Worm (Caenorhabditis elegans) whole organism, L4 larva: ENCODE measurements around the gene tcl-2.

Experiments used
- D1046.2 ChIP-seq: fragments of 200-800 bp; sonication (Bioruptor generic); IDR thresholded peaks from 2 replicates; pipeline ENCODE4 v1.3.6; 2022; ENCODE audit warnings: missing genetic modification characterization, missing compliant biosample characterization
- F26F4.8 ChIP-seq: fragments of 200-800 bp; sonication (Bioruptor generic); conservative IDR thresholded peaks from 2 replicates; pipeline ENCODE4 v1.3.6; 2022; ENCODE audit warnings: missing genetic modification characterization, missing compliant biosample characterization
- F37D6.2 ChIP-seq: sonication (generic microtip); optimal IDR thresholded peaks from 2 replicates; lab custom pipeline; 2016; ENCODE audit warnings: mild to moderate bottlenecking, missing genetic modification characterization, missing compliant biosample characterization
- Y105C5A.15 ChIP-seq: fragments of 200-800 bp; sonication (Bioruptor generic); IDR thresholded peaks from 2 replicates; pipeline ENCODE4 v1.3.6; 2022; ENCODE audit warnings: missing genetic modification characterization, missing compliant biosample characterization
- Y48G9A.11 ChIP-seq: fragments of 200-800 bp; sonication (Bioruptor generic); IDR thresholded peaks from 2 replicates; pipeline ENCODE4 v1.3.6; 2022; ENCODE audit warnings: missing genetic modification reagents, missing genetic modification characterization, missing compliant biosample characterization
- aha-1 ChIP-seq: fragments of 150-350 bp; peaks from one replicate; lab custom pipeline; 2014; ENCODE audit warnings: missing biosample characterization, missing genetic modification characterization
- ama-1 ChIP-seq: fragments of 150-350 bp; optimal IDR thresholded peaks from 2 replicates; lab custom pipeline; 2014; ENCODE audit warnings: inconsistent platforms, mixed read lengths
- arid-1 ChIP-seq: fragments of 200-800 bp; sonication (Bioruptor generic); conservative IDR thresholded peaks from 2 replicates; pipeline ENCODE4 v1.3.6; 2022; ENCODE audit warnings: missing genetic modification reagents, missing genetic modification characterization, missing compliant biosample characterization
- attf-4 ChIP-seq: sonication (generic microtip); optimal IDR thresholded peaks from 3 replicates; lab custom pipeline; 2017; ENCODE audit warnings: missing biosample characterization, missing genetic modification characterization
- daf-16 ChIP-seq, 3 experiments: sonication (generic microtip); optimal IDR thresholded peaks; 2 replicates each; lab custom pipeline; 2016 to 2017; ENCODE audit warnings: missing genetic modification characterization in 3 of 3, missing genetic modification reagents in 3 of 3, mild to moderate bottlenecking in 2 of 3, missing compliant biosample characterization in 2 of 3, missing biosample characterization in 1 of 3, moderate library complexity in 1 of 3
- daf-8 ChIP-seq: fragments of 200-800 bp; sonication (Bioruptor generic); IDR thresholded peaks from 2 replicates; pipeline ENCODE4 v1.3.6; 2022; ENCODE audit warnings: missing genetic modification characterization, missing compliant biosample characterization
- dmd-6 ChIP-seq: fragments of 200-800 bp; sonication (Bioruptor generic); IDR thresholded peaks from 2 replicates; pipeline ENCODE4 v1.3.6; 2022; ENCODE audit warnings: missing genetic modification reagents, missing genetic modification characterization, missing compliant biosample characterization
- dve-1 ChIP-seq: sonication (generic microtip); optimal IDR thresholded peaks from 2 replicates; lab custom pipeline; 2017; ENCODE audit warnings: antibody characterized with exemption, mild to moderate bottlenecking, missing genetic modification characterization, missing compliant biosample characterization; ENCODE audit not compliant: insufficient read depth
- egl-43 ChIP-seq: fragments of 200-800 bp; sonication (Bioruptor generic); IDR thresholded peaks from 2 replicates; pipeline ENCODE4 v1.3.6; 2022; ENCODE audit warnings: missing genetic modification reagents, missing genetic modification characterization, missing compliant biosample characterization
- gei-8 ChIP-seq: fragments of 200-800 bp; sonication (Bioruptor generic); optimal IDR thresholded peaks from 2 replicates; lab custom pipeline; 2018; ENCODE audit warnings: mild to moderate bottlenecking, missing genetic modification characterization, missing compliant biosample characterization
- hif-1 ChIP-seq, 2 experiments: sonication (generic microtip); optimal IDR thresholded peaks; 2 replicates each; lab custom pipeline; 2016 to 2017; ENCODE audit warnings: missing compliant biosample characterization in 2 of 2, missing genetic modification characterization in 2 of 2, missing genetic modification reagents in 2 of 2, missing genotype in 2 of 2, mild to moderate bottlenecking in 1 of 2
- jun-1 ChIP-seq: fragments of 150-350 bp; optimal IDR thresholded peaks from 2 replicates; lab custom pipeline; 2014; ENCODE audit warnings: missing biosample characterization, missing genetic modification reagents, missing genetic modification characterization
- lim-7 ChIP-seq: fragments of 200-800 bp; sonication (Bioruptor generic); IDR thresholded peaks from 2 replicates; pipeline ENCODE4 v1.3.6; 2022; ENCODE audit warnings: missing genetic modification characterization, missing compliant biosample characterization
- lin-29 ChIP-seq: fragments of 200-800 bp; sonication (Bioruptor generic); IDR thresholded peaks from 2 replicates; pipeline ENCODE4 v1.3.6; 2022; ENCODE audit warnings: missing genetic modification reagents, missing genetic modification characterization, missing compliant biosample characterization
- madf-5 ChIP-seq, 2 experiments: fragments of 200-800 bp; sonication (Bioruptor generic); IDR thresholded peaks; 2 replicates each; pipeline ENCODE4 v1.3.6; 2022; ENCODE audit warnings: missing compliant biosample characterization in 2 of 2, missing genetic modification characterization in 2 of 2
- madf-9 ChIP-seq: fragments of 200-800 bp; sonication (Bioruptor generic); conservative IDR thresholded peaks from 2 replicates; pipeline ENCODE4 v1.3.6; 2022; ENCODE audit warnings: missing genetic modification reagents, missing genetic modification characterization, missing compliant biosample characterization
- mdt-29 ChIP-seq: fragments of 200-800 bp; sonication (Bioruptor generic); IDR thresholded peaks from 2 replicates; pipeline ENCODE4 v1.3.6; 2022; ENCODE audit warnings: missing genetic modification reagents, missing genetic modification characterization, missing compliant biosample characterization
- mep-1 ChIP-seq: fragments of 150-350 bp; sonication (generic microtip); optimal IDR thresholded peaks from 3 replicates; lab custom pipeline; 2014; ENCODE audit warnings: missing biosample characterization, missing genetic modification characterization
- mxl-2 ChIP-seq: fragments of 200-800 bp; sonication (Bioruptor generic); conservative IDR thresholded peaks from 2 replicates; pipeline ENCODE4 v1.3.6; 2022; ENCODE audit warnings: missing genetic modification reagents, missing genetic modification characterization, missing compliant biosample characterization
- nhr-102 ChIP-seq: sonication (generic microtip); optimal IDR thresholded peaks from 2 replicates; lab custom pipeline; 2016; ENCODE audit warnings: mild to moderate bottlenecking, missing genetic modification characterization, moderate library complexity, missing compliant biosample characterization
- nhr-11 ChIP-seq: fragments of 150-350 bp; optimal IDR thresholded peaks from 2 replicates; lab custom pipeline; 2014; ENCODE audit warnings: missing biosample characterization, missing genetic modification characterization
- nhr-111 ChIP-seq: fragments of 200-800 bp; sonication (Bioruptor generic); optimal IDR thresholded peaks from 2 replicates; lab custom pipeline; 2018; ENCODE audit warnings: mild to moderate bottlenecking, missing genetic modification characterization, missing compliant biosample characterization
- nhr-28 ChIP-seq: fragments of 150-350 bp; optimal IDR thresholded peaks from 2 replicates; lab custom pipeline; 2014; ENCODE audit warnings: missing biosample characterization, missing genetic modification characterization
- nhr-41 ChIP-seq: fragments of 200-800 bp; sonication (Bioruptor generic); IDR thresholded peaks from 2 replicates; pipeline ENCODE4 v1.3.6; 2022; ENCODE audit warnings: missing genetic modification reagents, missing genetic modification characterization, missing compliant biosample characterization
- nhr-42 ChIP-seq: fragments of 200-800 bp; sonication (Bioruptor generic); IDR thresholded peaks from 2 replicates; pipeline ENCODE4 v1.3.6; 2022; ENCODE audit warnings: missing genetic modification characterization, missing compliant biosample characterization
- nhr-48 ChIP-seq: sonication (generic microtip); optimal IDR thresholded peaks from 2 replicates; lab custom pipeline; 2016; ENCODE audit warnings: mild to moderate bottlenecking, missing genetic modification characterization, missing compliant biosample characterization
- pha-4 ChIP-seq, 2 experiments: fragments of 150-350 bp in 1 of 2; fragments of 200-800 bp in 1 of 2; sonication (Bioruptor generic) in 1 of 2; IDR thresholded peaks in 1 of 2; optimal IDR thresholded peaks in 1 of 2; 2 replicates each; pipeline versions ENCODE4 v1.3.6 to Lab custom; 2014 to 2022; ENCODE audit warnings: missing genetic modification characterization in 2 of 2, missing genetic modification reagents in 2 of 2, missing biosample characterization in 1 of 2, missing compliant biosample characterization in 1 of 2
- php-3 ChIP-seq: fragments of 200-800 bp; sonication (Bioruptor generic); IDR thresholded peaks from 2 replicates; pipeline ENCODE4 v1.3.6; 2022; ENCODE audit warnings: missing genetic modification reagents, missing genetic modification characterization, missing compliant biosample characterization
- pqm-1 ChIP-seq: sonication (generic microtip); optimal IDR thresholded peaks from 2 replicates; lab custom pipeline; 2017; ENCODE audit warnings: missing biosample characterization, missing genetic modification characterization
- rbr-2 ChIP-seq: sonication (generic microtip); optimal IDR thresholded peaks from 2 replicates; lab custom pipeline; 2016; ENCODE audit warnings: missing genotype, missing genetic modification characterization, missing compliant biosample characterization
- sdz-12 ChIP-seq: fragments of 200-800 bp; sonication (Bioruptor generic); optimal IDR thresholded peaks from 2 replicates; lab custom pipeline; 2018; ENCODE audit warnings: mild to moderate bottlenecking, missing genetic modification characterization, missing compliant biosample characterization
- snpc-1.2 ChIP-seq: fragments of 200-800 bp; sonication (Bioruptor generic); IDR thresholded peaks from 2 replicates; pipeline ENCODE4 v1.3.6; 2022; ENCODE audit warnings: missing genetic modification reagents, missing genetic modification characterization, missing compliant biosample characterization
- spr-1 ChIP-seq: sonication (generic microtip); optimal IDR thresholded peaks from 2 replicates; lab custom pipeline; 2016; ENCODE audit warnings: mild to moderate bottlenecking, missing genetic modification characterization, missing compliant biosample characterization
- unc-62 ChIP-seq, 3 experiments: fragments of 150-350 bp in 1 of 3; sonication (generic microtip); optimal IDR thresholded peaks in 2 of 3; peaks in 1 of 3; 1 replicate in 1 of 3; 2 replicates in 2 of 3; lab custom pipeline; 2014 to 2017; ENCODE audit warnings: missing biosample characterization in 3 of 3, missing genetic modification characterization in 3 of 3, missing genetic modification reagents in 3 of 3, missing genotype in 1 of 3
- vab-7 ChIP-seq: fragments of 200-800 bp; sonication (Bioruptor generic); IDR thresholded peaks from 2 replicates; pipeline ENCODE4 v1.3.6; 2022; ENCODE audit warnings: missing genetic modification reagents, missing genetic modification characterization, missing compliant biosample characterization
- zag-1 ChIP-seq: fragments of 150-350 bp; optimal IDR thresholded peaks from 2 replicates; lab custom pipeline; 2014; ENCODE audit warnings: missing biosample characterization, missing genetic modification characterization
- zfp-3 ChIP-seq: fragments of 200-800 bp; sonication (Bioruptor generic); conservative IDR thresholded peaks from 2 replicates; pipeline ENCODE4 v1.3.6; 2022; ENCODE audit warnings: missing genetic modification reagents, missing genetic modification characterization, missing compliant biosample characterization

tcl-2 gene

ce11 chrIV:183519-183918 is 4.6 kb downstream of the tcl-2 start:
- TF ChIP-seq aha-1 (tag; lab: Kevin White, UChicago) (peak; percentile 59), zag-1 (tag; lab: Kevin White, UChicago) (no peak)
- TF ChIP-seq, all 104 proteins: peak for 1

DNA sequence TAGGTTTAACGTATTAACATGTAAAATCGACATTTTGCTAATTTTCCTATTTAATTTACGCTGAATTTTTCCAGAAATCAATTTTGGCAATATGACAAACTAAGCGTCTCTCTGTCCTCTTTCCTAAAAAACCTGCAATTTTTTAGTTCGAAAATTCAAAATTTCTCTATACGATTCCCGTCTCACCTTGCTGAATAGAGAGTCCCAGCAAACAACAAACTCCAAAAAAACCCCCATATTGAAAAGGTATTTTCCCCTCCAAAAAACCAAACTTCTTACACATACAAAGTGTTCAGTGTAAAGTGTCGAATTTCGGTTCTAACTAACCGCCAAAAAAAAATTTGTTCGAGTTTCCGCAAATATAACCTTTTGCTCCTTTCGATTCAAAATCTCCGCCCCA is 5.3 kb downstream of the tcl-2 start, which contains the start of gene pnc-1:
Gene pnc-1 (plus strand): TSS at position 301 of the 400 bp plus-strand sequence.
- TF ChIP-seq nhr-48 (tag; lab: Kevin White, UChicago): no peak
- TF ChIP-seq unc-62 (GFP tag; optimal IDR thresholded peaks at IDR 0.05 in 1 of 2; lab: Kevin White, UChicago): peak in 1 of 2 experiments; percentile 63
- no peak for TF ChIP-seq unc-62 (tag; optimal IDR thresholded peaks at IDR 0.05; lab: Kevin White, UChicago)
- TF ChIP-seq pha-4 (GFP tag; IDR thresholded peaks at IDR 0.05; lab: Robert Waterston, UW): no peak
- no peak for TF ChIP-seq pha-4 (tag; optimal IDR thresholded peaks at IDR 0.05; lab: Kevin White, UChicago)

DNA sequence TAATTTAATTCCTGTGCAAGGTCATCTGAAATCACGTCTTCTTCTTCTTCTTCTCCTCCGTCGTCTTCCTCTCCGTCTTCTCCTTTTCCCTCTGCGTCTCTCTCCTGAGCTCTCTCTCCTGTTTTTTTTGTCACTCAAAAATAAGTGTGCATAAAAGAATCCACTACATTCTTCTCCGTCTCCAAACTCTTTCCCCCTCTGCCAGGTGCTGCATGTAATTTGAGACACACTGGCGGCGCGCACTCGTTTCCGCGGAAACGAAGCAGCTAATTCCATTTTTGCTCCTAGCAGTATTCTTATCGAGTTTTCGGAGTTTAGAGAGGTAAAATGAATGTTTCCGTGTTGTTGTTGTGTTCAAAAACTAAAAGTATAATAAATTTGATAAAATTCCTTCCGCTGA is 7.2 kb downstream of the tcl-2 start:
- TF ChIP-seq aha-1 (tag; lab: Kevin White, UChicago) (peak; percentile 5), rbr-2 (tag; lab: Kevin White, UChicago) (peak; percentile 13), nhr-11 (tag; lab: Kevin White, UChicago) (peak; percentile 31), arid-1 (GFP tag; lab: Robert Waterston, UW) (no peak), dve-1 (tag; lab: Kevin White, UChicago) (no peak), F37D6.2 (tag; lab: Kevin White, UChicago) (no peak)

ce11 chrIV:187336-187735 is 8.5 kb downstream of the tcl-2 start:
- TF ChIP-seq mep-1 (no peak), snpc-1.2 (GFP tag; lab: Robert Waterston, UW) (no peak), nhr-111 (no peak), mxl-2 (GFP tag; lab: Robert Waterston, UW) (no peak), jun-1 (tag; lab: Kevin White, UChicago) (no peak), zag-1 (tag; lab: Kevin White, UChicago) (no peak), nhr-28 (tag; lab: Kevin White, UChicago) (no peak), mdt-29 (GFP tag; lab: Robert Waterston, UW) (no peak), lim-7 (GFP tag; lab: Robert Waterston, UW) (no peak), pqm-1 (tag; lab: Kevin White, UChicago) (peak; percentile 8), sdz-12 (GFP tag; lab: Kevin White, UChicago) (no peak), zfp-3 (GFP tag; lab: Robert Waterston, UW) (no peak), gei-8 (GFP tag; lab: Kevin White, UChicago) (no peak), nhr-42 (no peak), madf-9 (GFP tag; lab: Robert Waterston, UW) (no peak), F26F4.8 (GFP tag; lab: Robert Waterston, UW) (no peak), dmd-6 (GFP tag; lab: Robert Waterston, UW) (peak; percentile 67; the same call in 1 of the 2 replicates), vab-7 (GFP tag; lab: Robert Waterston, UW) (no peak), madf-5 (GFP tag; IDR thresholded peaks at IDR 0.05; lab: Robert Waterston, UW) (no peak), D1046.2 (GFP tag; lab: Robert Waterston, UW) (no peak), dve-1 (tag; lab: Kevin White, UChicago) (peak; percentile 3), spr-1 (tag; lab: Kevin White, UChicago) (no peak), Y48G9A.11 (no peak), daf-16 (GFP tag; optimal IDR thresholded peaks at IDR 0.05; lab: Kevin White, UChicago) (no peak), daf-16 (tag; optimal IDR thresholded peaks at IDR 0.05; lab: Kevin White, UChicago) (peak; percentile 23), aha-1 (tag; lab: Kevin White, UChicago) (peak; percentile 10), nhr-41 (GFP tag; lab: Robert Waterston, UW) (0 out of 2 replicates have a peak, but pooled peaks have one; percentile 43), ama-1 (lab: Kevin White, UChicago) (no peak), php-3 (GFP tag; lab: Robert Waterston, UW) (peak; percentile 52), unc-62 (GFP tag; optimal IDR thresholded peaks at IDR 0.05 in 1 of 2; lab: Kevin White, UChicago) (peak in 1 of 2 experiments; percentile 25), unc-62 (tag; optimal IDR thresholded peaks at IDR 0.05; lab: Kevin White, UChicago) (no peak), lin-29 (GFP tag; lab: Robert Waterston, UW) (no peak), Y105C5A.15 (GFP tag; lab: Robert Waterston, UW) (no peak), daf-8 (GFP tag; lab: Robert Waterston, UW) (no peak), egl-43 (GFP tag; lab: Robert Waterston, UW) (no peak), attf-4 (no peak), pha-4 (GFP tag; IDR thresholded peaks at IDR 0.05; lab: Robert Waterston, UW) (no peak), pha-4 (tag; optimal IDR thresholded peaks at IDR 0.05; lab: Kevin White, UChicago) (no peak), nhr-102 (no peak), hif-1 (tag; optimal IDR thresholded peaks at IDR 0.05; lab: Kevin White, UChicago) (no peak)
